Worm (Caenorhabditis elegans) whole organism, L4/young adult: Measurements from ENCODE around the gene F25D1.5.

Experiments used
- dao-5 ChIP-seq: sonication (generic microtip); optimal IDR thresholded peaks from 2 replicates; lab custom pipeline; 2016; ENCODE audit warnings: missing genotype, missing genetic modification characterization, moderate library complexity, missing compliant biosample characterization
- him-1 ChIP-seq: sonication (generic microtip); optimal IDR thresholded peaks from 2 replicates; lab custom pipeline; 2016; ENCODE audit warnings: missing genotype, missing genetic modification reagents, missing genetic modification characterization, missing compliant biosample characterization

DNA sequence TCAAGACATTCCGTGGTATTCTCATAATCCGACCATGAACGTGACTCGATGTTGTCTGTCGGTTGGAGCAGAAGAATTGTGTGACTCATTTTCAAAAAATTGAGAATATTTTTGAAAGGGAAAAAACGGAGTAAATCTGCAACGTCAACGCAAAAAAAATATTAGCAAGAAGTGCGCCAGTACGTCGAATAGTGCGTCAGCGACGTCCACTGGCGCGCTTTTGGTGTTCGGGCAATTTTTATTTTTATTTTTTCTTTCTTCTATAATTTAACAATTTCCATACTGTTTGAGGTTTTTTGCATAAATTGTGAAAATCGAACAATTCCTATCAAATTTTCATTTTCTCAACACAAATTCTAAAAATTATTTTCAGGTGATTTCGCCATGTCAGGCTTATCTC is 32.4 kb upstream of the F25D1.5 start, which contains the start of the genes erh-1 and lpd-9:
- TF ChIP-seq dao-5 (no peak), him-1 (no peak)
